Fruit fly (Drosophila melanogaster) whole organism, embryonic: ENCODE data around the gene Drsl5.
A peak's percentile ranks its signal among the peaks of the same experiment; 100 is the strongest.

Experiments
- Ada2b ChIP-seq: fragments of 200-800 bp; sonication (Bioruptor generic); IDR thresholded peaks from 2 replicates; pipeline ENCODE4 v1.3.6; 2022; ENCODE audit warnings: missing biosample characterization, missing genetic modification characterization
- C15 ChIP-seq: fragments of 200-800 bp; sonication (Bioruptor generic); IDR thresholded peaks from 3 replicates; pipeline ENCODE4 v1.3.6; 2022; ENCODE audit warnings: missing biosample characterization, missing genetic modification characterization
- CG10274 ChIP-seq: fragments of 200-800 bp; sonication (Bioruptor generic); optimal IDR thresholded peaks from 3 replicates; lab custom pipeline; 2017; ENCODE audit warnings: missing biosample characterization, mild to moderate bottlenecking, missing genetic modification characterization
- CG10543 ChIP-seq: fragments of 200-800 bp; sonication (Bioruptor generic); optimal IDR thresholded peaks from 3 replicates; lab custom pipeline; 2017; ENCODE audit warnings: missing biosample characterization, mild to moderate bottlenecking, missing genetic modification characterization, moderate library complexity
- CG10565 ChIP-seq: fragments of 200-800 bp; sonication (Bioruptor generic); optimal IDR thresholded peaks from 3 replicates; lab custom pipeline; 2016; ENCODE audit warnings: missing biosample characterization, mild to moderate bottlenecking, missing genetic modification characterization
- CG10959 ChIP-seq: fragments of 200-800 bp; sonication (Bioruptor generic); IDR thresholded peaks from 2 replicates; pipeline ENCODE4 v1.3.6; 2022; ENCODE audit warnings: missing biosample characterization, missing genetic modification characterization
- CG10979 ChIP-seq: fragments of 200-800 bp; sonication (Bioruptor generic); optimal IDR thresholded peaks from 2 replicates; lab custom pipeline; 2018; ENCODE audit warnings: missing biosample characterization, mild to moderate bottlenecking, missing genetic modification characterization, moderate library complexity
- CG11247 ChIP-seq: fragments of 200-800 bp; sonication (Bioruptor generic); IDR thresholded peaks from 2 replicates; pipeline ENCODE4 v1.3.6; 2022; ENCODE audit warnings: missing biosample characterization, missing genetic modification characterization
- CG11504 ChIP-seq: fragments of 200-800 bp; sonication (Bioruptor generic); optimal IDR thresholded peaks from 3 replicates; lab custom pipeline; 2019; ENCODE audit warnings: missing biosample characterization, mild to moderate bottlenecking, missing genetic modification characterization, moderate library complexity
- CG12659 ChIP-seq: fragments of 200-800 bp; sonication (Bioruptor generic); optimal IDR thresholded peaks from 3 replicates; lab custom pipeline; 2017; ENCODE audit warnings: mild to moderate bottlenecking, missing biosample characterization, missing genetic modification reagents, missing genetic modification characterization
- CG13296 ChIP-seq: fragments of 200-800 bp; sonication (Bioruptor generic); optimal IDR thresholded peaks from 3 replicates; lab custom pipeline; 2018; ENCODE audit warnings: missing biosample characterization, mild to moderate bottlenecking, missing genetic modification characterization
- CG13624 ChIP-seq: fragments of 200-800 bp; sonication (Bioruptor generic); optimal IDR thresholded peaks from 2 replicates; lab custom pipeline; 2016; ENCODE audit warnings: missing biosample characterization, missing genetic modification characterization
- CG14050 ChIP-seq: fragments of 200-800 bp; sonication (Bioruptor generic); IDR thresholded peaks from 3 replicates; pipeline ENCODE4 v1.3.6; 2022; ENCODE audit warnings: missing biosample characterization, missing genetic modification characterization
- CG15696 ChIP-seq: fragments of 200-800 bp; sonication (Bioruptor generic); optimal IDR thresholded peaks from 2 replicates; lab custom pipeline; 2019; ENCODE audit warnings: missing biosample characterization, mild to moderate bottlenecking, missing genetic modification characterization, moderate library complexity
- CG1647 ChIP-seq: fragments of 200-800 bp; sonication (Bioruptor generic); optimal IDR thresholded peaks from 3 replicates; lab custom pipeline; 2016; ENCODE audit warnings: missing biosample characterization, missing genetic modification characterization
- CG16815 ChIP-seq: fragments of 200-800 bp; sonication (Bioruptor generic); optimal IDR thresholded peaks from 3 replicates; lab custom pipeline; 2017; ENCODE audit warnings: missing biosample characterization, mild to moderate bottlenecking, missing genetic modification characterization
- CG17912 ChIP-seq: fragments of 200-800 bp; sonication (Bioruptor generic); optimal IDR thresholded peaks from 2 replicates; lab custom pipeline; 2018; ENCODE audit warnings: missing biosample characterization, mild to moderate bottlenecking, missing genetic modification characterization
- CG2199 ChIP-seq: fragments of 200-800 bp; sonication (Bioruptor generic); IDR thresholded peaks from 3 replicates; pipeline ENCODE4 v1.3.6; 2022; ENCODE audit warnings: missing biosample characterization, missing genetic modification characterization
- CG31388 ChIP-seq: fragments of 200-800 bp; sonication (Bioruptor generic); optimal IDR thresholded peaks from 2 replicates; lab custom pipeline; 2016; ENCODE audit warnings: missing biosample characterization, missing genetic modification characterization
- CG3407 ChIP-seq: fragments of 200-800 bp; sonication (Bioruptor generic); optimal IDR thresholded peaks from 2 replicates; lab custom pipeline; 2018; ENCODE audit warnings: missing biosample characterization, mild to moderate bottlenecking, missing genetic modification characterization
- CG4730 ChIP-seq: fragments of 200-800 bp; sonication (Bioruptor generic); IDR thresholded peaks from 2 replicates; pipeline ENCODE4 v1.3.6; 2022; ENCODE audit warnings: missing biosample characterization, missing genetic modification characterization
- CG8290 ChIP-seq, 3 experiments: fragments of 200-800 bp; sonication (Bioruptor generic); optimal IDR thresholded peaks; 2 replicates each; lab custom pipeline; 2016 to 2019; ENCODE audit warnings: missing biosample characterization in 3 of 3, missing genetic modification characterization in 3 of 3, mild to moderate bottlenecking in 2 of 3, moderate library complexity in 1 of 3
- D ChIP-seq, 2 experiments: fragments of 200-800 bp in 1 of 2; fragments of >200 bp in 1 of 2; sonication (Bioruptor generic) in 1 of 2; optimal IDR thresholded peaks; 2 replicates in 1 of 2; 3 replicates in 1 of 2; lab custom pipeline; 2017; ENCODE audit warnings: mild to moderate bottlenecking in 1 of 2, missing biosample characterization in 1 of 2, missing genetic modification characterization in 1 of 2, missing genetic modification reagents in 1 of 2
- Deaf1 ChIP-seq: fragments of 200-800 bp; optimal IDR thresholded peaks from 3 replicates; lab custom pipeline; 2019; ENCODE audit warnings: missing biosample characterization, mild to moderate bottlenecking, missing genetic modification characterization, moderate library complexity
- Dip3 ChIP-seq: fragments of 200-800 bp; sonication (Bioruptor generic); optimal IDR thresholded peaks from 3 replicates; lab custom pipeline; 2016; ENCODE audit warnings: missing biosample characterization, missing genetic modification characterization
- Fer1 ChIP-seq: fragments of 200-800 bp; sonication (Bioruptor generic); optimal IDR thresholded peaks from 2 replicates; lab custom pipeline; 2017; ENCODE audit warnings: missing biosample characterization, mild to moderate bottlenecking, missing genetic modification characterization
- Fer3 ChIP-seq: fragments of 200-800 bp; sonication (Bioruptor generic); optimal IDR thresholded peaks from 2 replicates; lab custom pipeline; 2018; ENCODE audit warnings: missing biosample characterization, mild to moderate bottlenecking, missing genetic modification characterization, moderate library complexity
- HLHmδ ChIP-seq: fragments of 200-800 bp; sonication (Bioruptor generic); optimal IDR thresholded peaks from 2 replicates; lab custom pipeline; 2018; ENCODE audit warnings: missing biosample characterization, mild to moderate bottlenecking, missing genetic modification characterization, moderate library complexity
- Hmx ChIP-seq: fragments of 200-800 bp; sonication (Bioruptor generic); optimal IDR thresholded peaks from 2 replicates; lab custom pipeline; 2016; ENCODE audit warnings: missing biosample characterization, missing genetic modification characterization
- Hr39 ChIP-seq: fragments of >200 bp; optimal IDR thresholded peaks from 2 replicates; lab custom pipeline; 2017
- Hsf ChIP-seq: fragments of 200-800 bp; sonication (Bioruptor generic); optimal IDR thresholded peaks from 3 replicates; lab custom pipeline; 2016; ENCODE audit warnings: missing biosample characterization, missing genetic modification characterization
- Lhr ChIP-seq: fragments of 200-800 bp; sonication (Bioruptor generic); optimal IDR thresholded peaks from 3 replicates; lab custom pipeline; 2017; ENCODE audit warnings: mild to moderate bottlenecking, missing biosample characterization, missing genetic modification reagents, missing genetic modification characterization
- Med ChIP-seq: fragments of 200-800 bp; sonication (Bioruptor generic); peaks from one replicate; lab custom pipeline; 2016; ENCODE audit warnings: missing biosample characterization, missing genetic modification characterization, mild to moderate bottlenecking, inconsistent platforms, moderate library complexity
- NfI ChIP-seq: fragments of 200-800 bp; sonication (Bioruptor generic); optimal IDR thresholded peaks from 3 replicates; lab custom pipeline; 2018; ENCODE audit warnings: missing biosample characterization, mild to moderate bottlenecking, missing genetic modification characterization, moderate library complexity
- Ravus ChIP-seq: fragments of 200-800 bp; sonication (Bioruptor generic); IDR thresholded peaks from 2 replicates; pipeline ENCODE4 v1.3.6; 2022; ENCODE audit warnings: missing biosample characterization, missing genetic modification characterization
- Rx ChIP-seq: fragments of 200-800 bp; sonication (Bioruptor generic); IDR thresholded peaks from 2 replicates; pipeline ENCODE4 v1.3.6; 2022; ENCODE audit warnings: missing biosample characterization, missing genetic modification characterization
- Side ChIP-seq: fragments of 200-800 bp; sonication (Bioruptor generic); optimal IDR thresholded peaks from 2 replicates; lab custom pipeline; 2016; ENCODE audit warnings: missing biosample characterization, missing genetic modification characterization
- Taf1 ChIP-seq: fragments of 200-800 bp; sonication (Bioruptor generic); IDR thresholded peaks from 2 replicates; pipeline ENCODE4 v1.3.6; 2022; ENCODE audit warnings: missing biosample characterization, missing genetic modification characterization
- bsh ChIP-seq, 2 experiments: fragments of 200-800 bp; sonication (Bioruptor generic); optimal IDR thresholded peaks; 2 replicates each; lab custom pipeline; 2017 to 2018; ENCODE audit warnings: mild to moderate bottlenecking in 2 of 2, missing biosample characterization in 2 of 2, missing genetic modification characterization in 2 of 2, moderate library complexity in 1 of 2
- cas ChIP-seq: fragments of 200-800 bp; sonication (Bioruptor generic); IDR thresholded peaks from 2 replicates; pipeline ENCODE4 v1.3.6; 2022; ENCODE audit warnings: missing biosample characterization, missing genetic modification characterization
- corto ChIP-seq: fragments of 200-800 bp; sonication (Bioruptor generic); optimal IDR thresholded peaks from 2 replicates; lab custom pipeline; 2016; ENCODE audit warnings: missing biosample characterization, mild to moderate bottlenecking, missing genetic modification characterization, moderate library complexity
- hkb ChIP-seq, 2 experiments: fragments of 200-800 bp in 1 of 2; fragments of >200 bp in 1 of 2; sonication (Bioruptor generic) in 1 of 2; IDR thresholded peaks in 1 of 2; optimal IDR thresholded peaks in 1 of 2; 2 replicates each; pipeline versions ENCODE4 v1.3.6 to Lab custom; 2017 to 2022; ENCODE audit warnings: missing biosample characterization in 1 of 2, missing genetic modification characterization in 1 of 2
- insv ChIP-seq, 2 experiments: fragments of 200-800 bp; sonication (Bioruptor generic); optimal IDR thresholded peaks; 3 replicates each; lab custom pipeline; 2016 to 2018; ENCODE audit warnings: missing biosample characterization in 2 of 2, missing genetic modification characterization in 2 of 2
- kni ChIP-seq: fragments of 200-800 bp; sonication (Bioruptor generic); optimal IDR thresholded peaks from 3 replicates; lab custom pipeline; 2017; ENCODE audit warnings: mild to moderate bottlenecking, missing biosample characterization, missing genetic modification reagents, missing genetic modification characterization
- mam ChIP-seq: fragments of 200-800 bp; sonication (Bioruptor generic); optimal IDR thresholded peaks from 3 replicates; lab custom pipeline; 2016; ENCODE audit warnings: missing biosample characterization, missing genetic modification characterization
- pzg ChIP-seq: fragments of 200-800 bp; sonication (Bioruptor generic); optimal IDR thresholded peaks from 3 replicates; lab custom pipeline; 2018; ENCODE audit warnings: missing biosample characterization, mild to moderate bottlenecking, missing genetic modification characterization, moderate library complexity
- sisA ChIP-seq: fragments of 200-800 bp; sonication (Bioruptor generic); IDR thresholded peaks from 2 replicates; pipeline ENCODE4 v1.3.6; 2022; ENCODE audit warnings: missing biosample characterization, missing genetic modification characterization
- sqz ChIP-seq: fragments of 200-800 bp; sonication (Bioruptor generic); optimal IDR thresholded peaks from 3 replicates; lab custom pipeline; 2018; ENCODE audit warnings: missing biosample characterization, mild to moderate bottlenecking, missing genetic modification characterization
- tgo ChIP-seq: fragments of 200-800 bp; sonication (Bioruptor generic); IDR thresholded peaks from 3 replicates; pipeline ENCODE4 v1.3.6; 2022; ENCODE audit warnings: missing biosample characterization, missing genetic modification characterization

The Drsl5 gene

dm6 chr3L:3319223-3319643 is 2.7 kb downstream of the Drsl5 start, which contains the start of the genes PIG-C, CG12016 and Dpm2 (continued):
- TF ChIP-seq CG10274 (no peak), CG31388 (GFP tag; lab: Kevin White, UChicago) (peak; percentile 25), Taf1 (no peak), CG13296 (GFP tag; lab: Kevin White, UChicago) (peak; percentile 47), sqz (no peak), NfI (GFP tag; lab: Kevin White, UChicago) (peak; percentile 72), tgo (GFP tag; lab: Robert Waterston, UW) (peak; percentile 65; the same call in 2 of the 3 replicates), hkb (optimal IDR thresholded peaks at IDR 0.05; lab: Kevin White, UChicago) (no peak), hkb (GFP tag; IDR thresholded peaks at IDR 0.05; lab: Robert Waterston, UW) (no peak), D (optimal IDR thresholded peaks at IDR 0.05; lab: Kevin White, UChicago) (no peak), D (GFP tag; optimal IDR thresholded peaks at IDR 0.05; lab: Kevin White, UChicago) (peak; percentile 39), CG2199 (no peak), Med (peak; percentile 93), CG14050 (GFP tag; lab: Robert Waterston, UW) (0 out of 3 replicates have a peak, but pooled peaks have one; percentile 28), CG11247 (GFP tag; lab: Robert Waterston, UW) (peak; percentile 70), pzg (GFP tag; lab: Kevin White, UChicago) (peak; percentile 91), CG12659 (GFP tag; lab: Kevin White, UChicago) (peak; percentile 86), Hr39 (no peak), CG3407 (GFP tag; lab: Kevin White, UChicago) (peak; percentile 16), CG10565 (GFP tag; lab: Kevin White, UChicago) (no peak), cas (GFP tag; lab: Robert Waterston, UW) (peak; percentile 53; the same call in 1 of the 2 replicates), CG8290 (GFP tag; optimal IDR thresholded peaks at IDR 0.05; lab: Kevin White, UChicago) (peak; percentile 68), CG8290 (tag; optimal IDR thresholded peaks at IDR 0.05; lab: Kevin White, UChicago) (no peak), HLHmδ (GFP tag; lab: Kevin White, UChicago) (no peak), insv (GFP tag; optimal IDR thresholded peaks at IDR 0.05; lab: Kevin White, UChicago) (peak in 1 of 2 experiments; percentile 55), Side (GFP tag; lab: Kevin White, UChicago) (peak; percentile 53), CG11504 (tag; lab: Kevin White, UChicago) (no peak), CG10543 (GFP tag; lab: Kevin White, UChicago) (peak; percentile 76), Deaf1 (peak; percentile 58), Lhr (GFP tag; lab: Kevin White, UChicago) (peak; percentile 59), bsh (GFP tag; optimal IDR thresholded peaks at IDR 0.05; lab: Kevin White, UChicago) (peak in 1 of 2 experiments; percentile 43), Rx (GFP tag; lab: Robert Waterston, UW) (0 out of 2 replicates have a peak, but pooled peaks have one; percentile 26), CG1647 (peak; percentile 63), kni (GFP tag; lab: Kevin White, UChicago) (no peak), Ravus (GFP tag; lab: Robert Waterston, UW) (no peak), corto (GFP tag; lab: Kevin White, UChicago) (peak; percentile 50), mam (GFP tag; lab: Kevin White, UChicago) (peak; percentile 78), CG10979 (tag; lab: Kevin White, UChicago) (peak; percentile 30), Fer3 (peak; percentile 56), CG15696 (tag; lab: Kevin White, UChicago) (peak; percentile 68), Hmx (GFP tag; lab: Kevin White, UChicago) (peak; percentile 19), Hsf (peak; percentile 86), CG16815 (GFP tag; lab: Kevin White, UChicago) (peak; percentile 31), CG17912 (GFP tag; lab: Kevin White, UChicago) (no peak), CG13624 (GFP tag; lab: Kevin White, UChicago) (peak; percentile 82), sisA (GFP tag; lab: Robert Waterston, UW) (peak; percentile 71), CG10959 (0 out of 2 replicates have a peak, but pooled peaks have one; percentile 23), C15 (0 out of 3 replicates have a peak, but pooled peaks have one; percentile 50), Fer1 (peak; percentile 56), CG4730 (GFP tag; lab: Robert Waterston, UW) (peak; percentile 49; the same call in 1 of the 2 replicates), Ada2b (GFP tag; lab: Robert Waterston, UW) (peak; percentile 43; the same call in 1 of the 2 replicates), Dip3 (GFP tag; lab: Kevin White, UChicago) (peak; percentile 48)
